Fruit fly (Drosophila melanogaster): ENCODE data around the gene CG7627.

CG7627 gene

DNA sequence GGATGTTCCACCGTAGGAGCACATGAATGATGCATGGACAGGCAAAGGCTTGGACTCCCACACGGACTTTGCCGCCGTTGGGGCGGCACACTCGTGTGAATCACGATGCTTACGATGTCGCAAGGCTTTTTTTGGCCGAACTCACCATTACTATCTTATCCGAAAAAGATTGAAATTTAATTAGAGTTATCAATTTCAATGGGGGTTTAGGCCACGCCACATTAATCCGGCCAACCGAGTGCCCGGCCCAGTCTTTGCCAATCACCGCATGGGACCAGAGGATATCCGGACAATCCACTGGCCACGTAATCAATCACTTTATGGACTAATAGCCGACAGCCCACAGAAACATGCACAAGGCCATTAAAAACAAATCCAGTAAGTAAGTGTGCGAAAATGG is 10.0 kb upstream of the CG7627 start:
- TF ChIP-seq Rel (GFP tag; optimal IDR thresholded peaks at IDR 0.05) (no peak), Rel (tag; optimal IDR thresholded peaks at IDR 0.05) (peak; percentile 27), woc (GFP tag; optimal IDR thresholded peaks at IDR 0.05) (no peak)

DNA sequence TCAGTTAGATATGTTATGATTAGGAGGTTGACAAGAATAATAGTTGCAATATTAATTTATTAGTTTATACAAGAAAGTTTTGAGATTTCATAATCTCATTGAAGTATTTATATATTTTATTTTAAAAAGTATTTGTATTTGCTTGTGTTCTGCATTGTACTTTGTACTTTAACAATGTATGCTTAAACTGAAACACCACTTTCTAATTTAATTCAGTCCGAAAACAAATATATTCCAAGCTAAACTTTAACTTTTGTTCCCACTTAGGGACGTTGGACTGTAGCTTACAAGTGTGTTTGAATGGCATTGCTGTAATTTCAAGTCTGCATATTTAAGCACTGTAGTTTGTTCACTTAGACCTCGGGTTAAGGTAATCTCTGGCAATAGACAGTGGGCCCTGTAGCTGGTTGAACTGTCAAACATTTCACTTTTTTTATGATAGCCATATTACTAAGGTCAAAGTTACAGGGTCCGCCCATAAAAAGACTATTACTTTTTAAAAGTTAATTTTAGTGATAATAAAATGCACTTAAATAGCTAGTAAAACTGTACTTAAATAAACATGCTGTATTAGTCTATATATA is 9.2 kb upstream of the CG7627 start:
- TF ChIP-seq fru (GFP tag; optimal IDR thresholded peaks at IDR 0.05) (no peak), ey (GFP tag; optimal IDR thresholded peaks at IDR 0.05) (no peak), sv (GFP tag; optimal IDR thresholded peaks at IDR 0.05) (no peak), h (GFP tag; optimal IDR thresholded peaks at IDR 0.05) (no peak)

DNA sequence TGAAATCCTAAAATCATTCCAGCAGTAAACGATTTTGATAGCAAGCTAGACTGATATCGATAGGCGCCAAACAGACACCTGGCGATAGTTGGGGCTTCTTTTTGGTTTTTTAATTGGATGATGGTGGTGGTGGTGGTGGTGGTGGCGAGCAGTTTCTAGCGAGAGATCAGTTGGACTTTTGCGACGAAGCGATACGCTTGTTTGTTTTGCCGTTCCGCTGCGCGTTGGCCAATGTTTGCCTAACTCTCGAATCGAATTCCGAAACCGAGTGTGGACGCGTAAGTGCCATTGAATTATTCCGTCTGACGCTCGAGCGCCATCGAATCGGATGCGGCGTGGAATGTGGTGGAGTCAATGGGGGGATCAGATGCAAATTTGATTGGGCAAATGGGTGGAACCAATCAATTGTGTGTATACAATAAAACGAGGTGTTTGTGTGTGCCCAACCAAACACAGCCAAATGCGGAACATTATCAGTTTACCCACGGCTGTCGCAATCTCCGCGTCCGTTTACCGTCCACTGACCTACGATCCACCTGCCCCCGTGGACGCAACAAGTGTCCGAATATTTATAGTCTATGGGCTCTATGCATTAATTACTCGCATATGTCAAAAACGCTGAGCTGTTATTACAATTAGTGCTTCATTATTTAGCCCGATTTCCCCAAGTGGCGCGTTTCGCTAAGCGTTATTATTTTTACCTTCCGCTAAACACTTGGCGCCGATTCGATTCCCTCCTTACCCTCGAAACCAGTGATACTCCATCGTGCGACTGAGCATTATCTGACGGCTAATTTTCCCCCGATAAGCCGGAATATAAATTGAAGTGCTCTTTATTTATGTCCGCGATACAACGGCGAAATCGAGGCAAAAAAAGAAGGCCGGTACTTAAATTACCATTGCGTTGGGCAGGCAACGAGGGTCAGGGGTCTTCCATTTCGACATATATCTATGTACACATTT is 8.4 kb upstream of the CG7627 start, which contains the start of gene CG17292:
TSS of gene CG17292 (plus strand) at position 91 of the 963 bp plus-strand sequence.
- TF ChIP-seq Dif (GFP tag; optimal IDR thresholded peaks at IDR 0.05; ENCODE audit: partially characterized antibody) (peak; percentile 87), tai (GFP tag; optimal IDR thresholded peaks at IDR 0.05) (no peak), Hnf4 (GFP tag; optimal IDR thresholded peaks at IDR 0.05) (peak; percentile 55), sv (GFP tag; optimal IDR thresholded peaks at IDR 0.05) (no peak), foxo (GFP tag; optimal IDR thresholded peaks at IDR 0.05) (peak in 1 of 2 experiments; percentile 17), OdsH (GFP tag; optimal IDR thresholded peaks at IDR 0.05) (peak; percentile 68), Rel (GFP tag; optimal IDR thresholded peaks at IDR 0.05) (no peak), Rel (tag; optimal IDR thresholded peaks at IDR 0.05) (peak; percentile 48), Vsx2 (GFP tag; optimal IDR thresholded peaks at IDR 0.05; ENCODE audit: partially characterized antibody) (peak; percentile 98), h (GFP tag; optimal IDR thresholded peaks at IDR 0.05) (peak; percentile 41), CG9705 (GFP tag; optimal IDR thresholded peaks at IDR 0.05) (no peak), Sp1 (GFP tag; optimal IDR thresholded peaks at IDR 0.05) (no peak), pan (optimal IDR thresholded peaks at IDR 0.05) (no peak), Hr83 (GFP tag; optimal IDR thresholded peaks at IDR 0.05; ENCODE audit: poor library complexity, severe bottlenecking) (peak; percentile 3), br (GFP tag; optimal IDR thresholded peaks at IDR 0.05) (peak; percentile 15), dmrt93B (GFP tag; optimal IDR thresholded peaks at IDR 0.05) (no peak), rgr (GFP tag; optimal IDR thresholded peaks at IDR 0.05) (peak; percentile 49), CrebA (GFP tag; optimal IDR thresholded peaks at IDR 0.05; ENCODE audit: borderline replicate concordance) (no peak)

DNA sequence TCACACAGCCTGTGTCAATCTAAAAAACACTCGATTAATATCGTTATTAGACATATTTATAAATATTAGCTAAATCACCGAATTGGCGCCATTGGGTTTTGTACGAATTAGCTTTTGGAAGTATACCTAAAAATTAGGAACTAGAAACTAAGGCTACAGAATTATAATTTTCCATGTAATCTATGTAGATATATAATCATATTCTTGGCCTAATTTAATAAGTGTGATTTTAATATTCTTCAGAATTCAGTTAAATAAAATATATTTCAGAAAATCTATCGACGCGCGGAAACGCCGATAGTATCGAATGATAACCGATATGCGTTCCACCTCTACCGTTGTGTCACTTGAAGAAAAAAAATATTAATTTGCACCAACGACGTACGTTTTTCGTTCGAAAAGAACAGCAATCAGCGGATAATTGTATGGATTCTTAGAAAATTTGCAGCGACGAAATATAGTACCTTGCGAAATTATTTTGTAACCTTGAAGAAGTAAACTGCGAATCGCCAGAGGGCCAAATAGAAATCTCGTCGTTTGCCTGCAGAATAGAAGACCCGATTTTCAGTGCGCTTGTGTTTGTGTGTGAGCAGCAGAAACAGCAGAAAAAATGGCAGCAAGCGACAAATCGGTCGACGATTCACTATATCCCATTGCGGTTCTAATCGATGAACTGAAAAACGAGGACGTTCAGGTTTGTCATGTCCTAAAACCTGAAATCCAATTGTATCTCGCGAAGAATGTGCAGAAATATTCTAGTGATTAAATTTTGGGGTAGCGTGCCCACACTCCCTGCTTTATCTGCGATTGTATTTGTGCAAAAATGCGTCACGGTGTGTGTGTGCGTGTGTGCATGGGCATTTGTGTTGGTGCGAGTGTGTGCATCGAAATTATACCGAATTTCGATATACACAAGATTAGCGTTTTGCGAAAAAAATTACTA is 3.7 kb upstream of the CG7627 start, which contains the start of gene Pp2A-29B:
TSS of gene Pp2A-29B (plus strand) at position 338 of the 943 bp plus-strand sequence.
- TF ChIP-seq GATAd (GFP tag; optimal IDR thresholded peaks at IDR 0.05) (no peak), Hr78 (GFP tag; optimal IDR thresholded peaks at IDR 0.05) (no peak), lola (GFP tag; optimal IDR thresholded peaks at IDR 0.05) (no peak), CG9705 (GFP tag; optimal IDR thresholded peaks at IDR 0.05) (peak; percentile 19), foxo (GFP tag; optimal IDR thresholded peaks at IDR 0.05) (peak in 1 of 2 experiments; percentile 23), ey (GFP tag; optimal IDR thresholded peaks at IDR 0.05) (peak; percentile 4), CG32264 (GFP tag; optimal IDR thresholded peaks at IDR 0.05) (no peak), Dif (GFP tag; optimal IDR thresholded peaks at IDR 0.05; ENCODE audit: partially characterized antibody) (no peak), dl (GFP tag; optimal IDR thresholded peaks at IDR 0.05; ENCODE audit: insufficient read depth in 1 of 2, partially characterized antibody in 2 of 2) (no peak), pan (optimal IDR thresholded peaks at IDR 0.05) (no peak), brk (GFP tag; optimal IDR thresholded peaks at IDR 0.05) (peak; percentile 81), h (GFP tag; optimal IDR thresholded peaks at IDR 0.05) (peak; percentile 55), tai (GFP tag; optimal IDR thresholded peaks at IDR 0.05) (no peak), HLH106 (tag; optimal IDR thresholded peaks at IDR 0.05) (peak; percentile 49), Vsx2 (GFP tag; optimal IDR thresholded peaks at IDR 0.05; ENCODE audit: partially characterized antibody) (no peak), Rel (GFP tag; optimal IDR thresholded peaks at IDR 0.05) (no peak), Rel (tag; optimal IDR thresholded peaks at IDR 0.05) (peak; percentile 31), sage (GFP tag; optimal IDR thresholded peaks at IDR 0.05) (peak; percentile 23), N (GFP tag; optimal IDR thresholded peaks at IDR 0.05) (peak; percentile 88), Mio (GFP tag; optimal IDR thresholded peaks at IDR 0.05) (no peak), CrebA (GFP tag; optimal IDR thresholded peaks at IDR 0.05; ENCODE audit: borderline replicate concordance) (no peak), psq (GFP tag; optimal IDR thresholded peaks at IDR 0.05) (no peak), fru (GFP tag; optimal IDR thresholded peaks at IDR 0.05) (peak; percentile 23), Jra (GFP tag; optimal IDR thresholded peaks at IDR 0.05) (peak; percentile 63), rgr (GFP tag; optimal IDR thresholded peaks at IDR 0.05) (peak; percentile 38), Hnf4 (GFP tag; optimal IDR thresholded peaks at IDR 0.05) (peak; percentile 53), Hr83 (GFP tag; optimal IDR thresholded peaks at IDR 0.05; ENCODE audit: poor library complexity, severe bottlenecking) (no peak), woc (GFP tag; optimal IDR thresholded peaks at IDR 0.05) (peak; percentile 59), Dfd (GFP tag; optimal IDR thresholded peaks at IDR 0.05) (no peak), Sp1 (GFP tag; optimal IDR thresholded peaks at IDR 0.05) (peak; percentile 33), Abd-B (GFP tag; optimal IDR thresholded peaks at IDR 0.05) (no peak), jim (GFP tag; optimal IDR thresholded peaks at IDR 0.05) (no peak)
